Worm (Caenorhabditis elegans) whole organism, L4 larva: ENCODE measurements around the gene M110.8.

Experiments
- D1046.2 ChIP-seq: fragments of 200-800 bp; sonication (Bioruptor generic); IDR thresholded peaks from 2 replicates; pipeline ENCODE4 v1.3.6; 2022; ENCODE audit warnings: missing genetic modification characterization, missing compliant biosample characterization
- R02D3.7 ChIP-seq: fragments of 150-350 bp; sonication (generic microtip); optimal IDR thresholded peaks from 3 replicates; lab custom pipeline; 2014; ENCODE audit warnings: missing biosample characterization, missing genetic modification characterization
- T20F7.1 ChIP-seq: fragments of 200-800 bp; sonication (Bioruptor generic); optimal IDR thresholded peaks from 2 replicates; lab custom pipeline; 2018; ENCODE audit warnings: mild to moderate bottlenecking, missing genetic modification characterization, missing compliant biosample characterization
- T26A8.4 ChIP-seq: fragments of 200-800 bp; sonication (Bioruptor generic); IDR thresholded peaks from 2 replicates; pipeline ENCODE4 v1.3.6; 2022; ENCODE audit warnings: missing genetic modification characterization, missing compliant biosample characterization
- Y48G9A.11 ChIP-seq: fragments of 200-800 bp; sonication (Bioruptor generic); IDR thresholded peaks from 2 replicates; pipeline ENCODE4 v1.3.6; 2022; ENCODE audit warnings: missing genetic modification reagents, missing genetic modification characterization, missing compliant biosample characterization
- ama-1 ChIP-seq: fragments of 150-350 bp; optimal IDR thresholded peaks from 2 replicates; lab custom pipeline; 2014; ENCODE audit warnings: inconsistent platforms, mixed read lengths
- ceh-28 ChIP-seq: fragments of 150-350 bp; optimal IDR thresholded peaks from 2 replicates; lab custom pipeline; 2014; ENCODE audit warnings: missing biosample characterization, missing genetic modification reagents, missing genetic modification characterization
- ces-1 ChIP-seq: fragments of 150-350 bp; sonication (generic microtip); optimal IDR thresholded peaks from 4 replicates; lab custom pipeline; 2014; ENCODE audit warnings: missing biosample characterization, missing genetic modification reagents, missing genetic modification characterization
- daf-12 ChIP-seq: fragments of 150-350 bp; optimal IDR thresholded peaks from 2 replicates; lab custom pipeline; 2014; ENCODE audit warnings: missing biosample characterization, missing genetic modification reagents, missing genetic modification characterization
- daf-19 ChIP-seq: fragments of 200-800 bp; sonication (Bioruptor generic); conservative IDR thresholded peaks from 2 replicates; pipeline ENCODE4 v1.3.6; 2022; ENCODE audit warnings: missing genetic modification characterization, missing compliant biosample characterization
- dmd-6 ChIP-seq: fragments of 200-800 bp; sonication (Bioruptor generic); IDR thresholded peaks from 2 replicates; pipeline ENCODE4 v1.3.6; 2022; ENCODE audit warnings: missing genetic modification reagents, missing genetic modification characterization, missing compliant biosample characterization
- dmd-8 ChIP-seq: fragments of 200-800 bp; sonication (Bioruptor generic); IDR thresholded peaks from 2 replicates; pipeline ENCODE4 v1.3.6; 2022; ENCODE audit warnings: missing genetic modification characterization, missing compliant biosample characterization
- dpl-1 ChIP-seq: fragments of 150-350 bp; optimal IDR thresholded peaks from 2 replicates; lab custom pipeline; 2014; ENCODE audit warnings: missing biosample characterization, missing genetic modification reagents, missing genetic modification characterization
- duxl-1 ChIP-seq: sonication (generic microtip); optimal IDR thresholded peaks from 2 replicates; lab custom pipeline; 2016; ENCODE audit warnings: mild to moderate bottlenecking, missing genetic modification characterization, moderate library complexity, missing compliant biosample characterization; ENCODE audit not compliant: poor library complexity
- dve-1 ChIP-seq: sonication (generic microtip); optimal IDR thresholded peaks from 2 replicates; lab custom pipeline; 2017; ENCODE audit warnings: antibody characterized with exemption, mild to moderate bottlenecking, missing genetic modification characterization, missing compliant biosample characterization; ENCODE audit not compliant: insufficient read depth
- egl-27 ChIP-seq: sonication (generic microtip); optimal IDR thresholded peaks from 3 replicates; lab custom pipeline; 2017; ENCODE audit warnings: missing biosample characterization, missing genetic modification reagents, missing genetic modification characterization
- gei-8 ChIP-seq: fragments of 200-800 bp; sonication (Bioruptor generic); optimal IDR thresholded peaks from 2 replicates; lab custom pipeline; 2018; ENCODE audit warnings: mild to moderate bottlenecking, missing genetic modification characterization, missing compliant biosample characterization
- hlh-30 ChIP-seq: sonication (generic microtip); optimal IDR thresholded peaks from 2 replicates; lab custom pipeline; 2017; ENCODE audit warnings: antibody characterized with exemption, mild to moderate bottlenecking, missing genetic modification characterization, missing compliant biosample characterization; ENCODE audit not compliant: insufficient read depth
- lin-13 ChIP-seq: fragments of 150-350 bp; optimal IDR thresholded peaks from 2 replicates; lab custom pipeline; 2014; ENCODE audit warnings: missing biosample characterization, missing genetic modification reagents, missing genetic modification characterization
- lin-15B ChIP-seq: fragments of 150-350 bp; sonication (generic microtip); optimal IDR thresholded peaks from 3 replicates; lab custom pipeline; 2014; ENCODE audit warnings: missing biosample characterization, missing genetic modification characterization
- lin-38 ChIP-seq: fragments of 200-800 bp; sonication (Bioruptor generic); IDR thresholded peaks from 2 replicates; pipeline ENCODE4 v1.3.6; 2022; ENCODE audit warnings: missing genetic modification reagents, missing genetic modification characterization, missing compliant biosample characterization
- lsy-2 ChIP-seq, 2 experiments: fragments of 150-350 bp in 1 of 2; sonication (generic microtip) in 1 of 2; optimal IDR thresholded peaks; 2 replicates each; lab custom pipeline; 2014 to 2017; ENCODE audit warnings: missing biosample characterization in 2 of 2, missing genetic modification characterization in 2 of 2
- mdl-1 ChIP-seq, 2 experiments: fragments of 150-350 bp in 1 of 2; sonication (generic microtip) in 1 of 2; optimal IDR thresholded peaks; 2 replicates each; lab custom pipeline; 2014 to 2017; ENCODE audit warnings: missing biosample characterization in 2 of 2, missing genetic modification characterization in 2 of 2
- mdt-29 ChIP-seq: fragments of 200-800 bp; sonication (Bioruptor generic); IDR thresholded peaks from 2 replicates; pipeline ENCODE4 v1.3.6; 2022; ENCODE audit warnings: missing genetic modification reagents, missing genetic modification characterization, missing compliant biosample characterization
- mes-2 ChIP-seq: sonication (generic microtip); optimal IDR thresholded peaks from 2 replicates; lab custom pipeline; 2016; ENCODE audit warnings: missing genotype, mild to moderate bottlenecking, missing genetic modification characterization, missing compliant biosample characterization; ENCODE audit not compliant: poor library complexity, severe bottlenecking
- mxl-2 ChIP-seq: fragments of 200-800 bp; sonication (Bioruptor generic); conservative IDR thresholded peaks from 2 replicates; pipeline ENCODE4 v1.3.6; 2022; ENCODE audit warnings: missing genetic modification reagents, missing genetic modification characterization, missing compliant biosample characterization
- nhr-10 ChIP-seq: fragments of 150-350 bp; optimal IDR thresholded peaks from 2 replicates; lab custom pipeline; 2014; ENCODE audit warnings: missing biosample characterization, missing genetic modification characterization
- nhr-25 ChIP-seq: sonication (generic microtip); optimal IDR thresholded peaks from 2 replicates; lab custom pipeline; 2017; ENCODE audit warnings: missing genetic modification characterization, mild to moderate bottlenecking, missing compliant biosample characterization, antibody characterized with exemption, moderate library complexity, borderline replicate concordance; ENCODE audit not compliant: insufficient read depth
- nhr-28 ChIP-seq: fragments of 150-350 bp; optimal IDR thresholded peaks from 2 replicates; lab custom pipeline; 2014; ENCODE audit warnings: missing biosample characterization, missing genetic modification characterization
- nhr-42 ChIP-seq: fragments of 200-800 bp; sonication (Bioruptor generic); IDR thresholded peaks from 2 replicates; pipeline ENCODE4 v1.3.6; 2022; ENCODE audit warnings: missing genetic modification characterization, missing compliant biosample characterization
- nhr-48 ChIP-seq: sonication (generic microtip); optimal IDR thresholded peaks from 2 replicates; lab custom pipeline; 2016; ENCODE audit warnings: mild to moderate bottlenecking, missing genetic modification characterization, missing compliant biosample characterization
- nhr-6 ChIP-seq: fragments of 150-350 bp; optimal IDR thresholded peaks from 2 replicates; lab custom pipeline; 2014; ENCODE audit warnings: missing biosample characterization, missing genetic modification characterization
- nhr-77 ChIP-seq: fragments of 150-350 bp; optimal IDR thresholded peaks from 2 replicates; lab custom pipeline; 2014; ENCODE audit warnings: missing biosample characterization, missing genetic modification characterization
- php-3 ChIP-seq: fragments of 200-800 bp; sonication (Bioruptor generic); IDR thresholded peaks from 2 replicates; pipeline ENCODE4 v1.3.6; 2022; ENCODE audit warnings: missing genetic modification reagents, missing genetic modification characterization, missing compliant biosample characterization
- set-16 ChIP-seq: fragments of 200-800 bp; sonication (Bioruptor generic); IDR thresholded peaks from 2 replicates; pipeline ENCODE4 v1.3.6; 2022; ENCODE audit warnings: missing genetic modification reagents, missing genetic modification characterization, missing compliant biosample characterization
- snpc-1.2 ChIP-seq: fragments of 200-800 bp; sonication (Bioruptor generic); IDR thresholded peaks from 2 replicates; pipeline ENCODE4 v1.3.6; 2022; ENCODE audit warnings: missing genetic modification reagents, missing genetic modification characterization, missing compliant biosample characterization
- snpc-4 ChIP-seq: fragments of 150-350 bp; optimal IDR thresholded peaks from 2 replicates; lab custom pipeline; 2014; ENCODE audit warnings: missing biosample characterization, missing genetic modification characterization
- spr-1 ChIP-seq: sonication (generic microtip); optimal IDR thresholded peaks from 2 replicates; lab custom pipeline; 2016; ENCODE audit warnings: mild to moderate bottlenecking, missing genetic modification characterization, missing compliant biosample characterization
- spr-3 ChIP-seq: fragments of 200-800 bp; sonication (Bioruptor generic); optimal IDR thresholded peaks from 2 replicates; lab custom pipeline; 2018; ENCODE audit warnings: mild to moderate bottlenecking, missing genetic modification characterization, missing compliant biosample characterization
- unc-130 ChIP-seq: sonication (generic microtip); optimal IDR thresholded peaks from 2 replicates; lab custom pipeline; 2016; ENCODE audit warnings: missing genetic modification reagents, missing genetic modification characterization, missing compliant biosample characterization
- unc-62 ChIP-seq, 3 experiments: fragments of 150-350 bp in 1 of 3; sonication (generic microtip); optimal IDR thresholded peaks in 2 of 3; peaks in 1 of 3; 1 replicate in 1 of 3; 2 replicates in 2 of 3; lab custom pipeline; 2014 to 2017; ENCODE audit warnings: missing biosample characterization in 3 of 3, missing genetic modification characterization in 3 of 3, missing genetic modification reagents in 3 of 3, missing genotype in 1 of 3
- zag-1 ChIP-seq: fragments of 150-350 bp; optimal IDR thresholded peaks from 2 replicates; lab custom pipeline; 2014; ENCODE audit warnings: missing biosample characterization, missing genetic modification characterization
- zip-11 ChIP-seq: fragments of 200-800 bp; sonication (Bioruptor generic); IDR thresholded peaks from 2 replicates; pipeline ENCODE4 v1.3.6; 2022; ENCODE audit warnings: missing genetic modification characterization, missing compliant biosample characterization
- ztf-11 ChIP-seq: fragments of 150-350 bp; optimal IDR thresholded peaks from 2 replicates; lab custom pipeline; 2014; ENCODE audit warnings: missing biosample characterization, missing genetic modification characterization

Gene M110.8

DNA sequence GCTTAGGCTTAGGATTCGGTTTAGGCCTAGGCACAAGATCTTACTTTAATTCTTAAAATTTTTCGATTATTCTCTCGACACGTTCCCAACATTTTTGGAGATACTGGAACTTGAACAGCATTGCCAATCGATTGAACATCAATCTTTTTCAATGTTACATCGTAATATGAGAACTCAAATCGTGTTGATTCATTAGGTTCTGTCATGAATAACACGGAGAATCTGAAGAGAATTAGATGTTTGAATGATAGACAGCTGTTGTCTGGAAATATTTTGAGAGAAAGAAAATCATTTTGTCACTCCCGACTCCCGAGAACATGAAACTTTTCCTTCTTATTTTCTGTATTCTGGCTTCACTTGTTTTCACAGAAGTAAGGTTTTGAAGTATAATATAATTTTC lies 40.1 kb downstream of the M110.8 start, which contains the start of gene T05C12.15:
TSS of gene T05C12.15 (plus strand) at position 301 of the 400 bp plus-strand sequence.
- TF ChIP-seq nhr-42 (GFP tag; lab: Robert Waterston, UW) (no peak), unc-62 (GFP tag; optimal IDR thresholded peaks at IDR 0.05 in 1 of 2; lab: Kevin White, UChicago) (no peak), unc-62 (tag; optimal IDR thresholded peaks at IDR 0.05; lab: Kevin White, UChicago) (no peak), nhr-28 (no peak), hlh-30 (tag; lab: Kevin White, UChicago) (no peak), dmd-8 (no peak), nhr-48 (tag; lab: Kevin White, UChicago) (no peak), mdt-29 (GFP tag; lab: Robert Waterston, UW) (no peak), php-3 (GFP tag; lab: Robert Waterston, UW) (no peak), gei-8 (GFP tag; lab: Kevin White, UChicago) (no peak), lin-13 (GFP tag; lab: Kevin White, UChicago) (no peak), snpc-1.2 (GFP tag; lab: Robert Waterston, UW) (no peak), R02D3.7 (tag; lab: Kevin White, UChicago) (no peak), ama-1 (lab: Kevin White, UChicago) (no peak), ceh-28 (tag; lab: Kevin White, UChicago) (no peak), lin-38 (GFP tag; lab: Robert Waterston, UW) (no peak), egl-27 (tag; lab: Kevin White, UChicago) (no peak), dmd-6 (GFP tag; lab: Robert Waterston, UW) (no peak), dve-1 (tag; lab: Kevin White, UChicago) (no peak), nhr-77 (tag; lab: Kevin White, UChicago) (no peak)

DNA sequence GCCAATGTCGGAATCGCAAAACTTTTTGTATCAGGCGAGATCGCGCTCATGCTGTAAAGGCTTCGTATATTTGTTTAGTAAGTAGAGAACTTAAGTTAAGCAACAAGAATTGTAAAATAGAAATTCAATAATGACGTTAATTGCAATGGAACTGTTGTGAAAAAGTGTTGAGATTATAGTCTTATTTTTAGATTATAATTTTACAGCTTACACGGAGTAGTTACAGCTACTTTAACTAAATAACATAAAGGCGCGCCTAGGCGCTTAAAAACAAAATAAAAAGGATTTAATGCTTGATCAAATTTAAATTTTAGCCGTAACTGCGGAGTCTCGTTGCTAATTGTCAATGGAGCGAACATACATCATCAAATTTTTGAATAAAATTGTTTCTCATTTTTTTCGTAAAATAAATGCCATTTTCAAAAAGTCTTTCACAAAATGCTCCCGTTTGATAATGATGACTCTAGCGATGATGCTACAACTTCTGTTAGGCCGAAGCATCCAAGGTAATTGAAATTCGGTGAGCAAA lies 47.2 kb downstream of the M110.8 start, which contains the start of the genes emb-27 and rrf-3:
TSS of gene emb-27 (minus strand) at position 51 of the 529 bp plus-strand sequence.
TSS of gene rrf-3 (plus strand) at position 346 of the 529 bp plus-strand sequence.
- no peak for TF ChIP-seq set-16 (GFP tag; lab: Robert Waterston, UW)
- no peak for TF ChIP-seq unc-130 (GFP tag; lab: Kevin White, UChicago)
- no peak for TF ChIP-seq duxl-1 (tag; lab: Kevin White, UChicago)
- TF ChIP-seq dmd-6 (GFP tag; lab: Robert Waterston, UW): no peak
- TF ChIP-seq mes-2 (tag; lab: Kevin White, UChicago): peak; percentile 59
- no peak for TF ChIP-seq nhr-10 (tag; lab: Kevin White, UChicago)
- no peak for TF ChIP-seq mxl-2 (GFP tag; lab: Robert Waterston, UW)
- no peak for TF ChIP-seq nhr-25 (tag; lab: Kevin White, UChicago)
- peak; percentile 84 for TF ChIP-seq Y48G9A.11 (GFP tag; lab: Robert Waterston, UW)
- no peak for TF ChIP-seq T26A8.4 (GFP tag; lab: Robert Waterston, UW)
- TF ChIP-seq daf-12 (tag; lab: Kevin White, UChicago): no peak
- TF ChIP-seq lin-15B (tag; lab: Kevin White, UChicago): no peak
- TF ChIP-seq zag-1 (tag; lab: Kevin White, UChicago): no peak
- no peak for TF ChIP-seq D1046.2 (GFP tag; lab: Robert Waterston, UW)
- TF ChIP-seq lin-38 (GFP tag; lab: Robert Waterston, UW): peak; percentile 88
- peak; percentile 0 for TF ChIP-seq nhr-6
- TF ChIP-seq lsy-2 (tag; optimal IDR thresholded peaks at IDR 0.05; lab: Kevin White, UChicago): peak in 1 of 2 experiments; percentile 84
- TF ChIP-seq T20F7.1 (GFP tag; lab: Kevin White, UChicago): peak; percentile 92
- TF ChIP-seq dve-1 (tag; lab: Kevin White, UChicago): no peak
- TF ChIP-seq spr-1 (tag; lab: Kevin White, UChicago): no peak
- peak; percentile 73 for TF ChIP-seq dpl-1 (GFP tag; lab: Kevin White, UChicago)
- no peak for TF ChIP-seq ces-1
- no peak for TF ChIP-seq snpc-4 (tag; lab: Kevin White, UChicago)
- TF ChIP-seq nhr-48 (tag; lab: Kevin White, UChicago): no peak
- TF ChIP-seq mdl-1 (tag; optimal IDR thresholded peaks at IDR 0.05; lab: Kevin White, UChicago): no peak
- TF ChIP-seq spr-3: no peak
- no peak for TF ChIP-seq nhr-28
- TF ChIP-seq daf-19 (GFP tag; lab: Robert Waterston, UW): no peak
- no peak for TF ChIP-seq zip-11 (GFP tag; lab: Robert Waterston, UW)
- TF ChIP-seq ztf-11 (tag; lab: Kevin White, UChicago): no peak
- TF ChIP-seq, all 104 proteins: peak for 7
